Fruit fly (Drosophila melanogaster) whole organism: ENCODE measurements around the gene CG15514.

Source experiments
- Dll ChIP-seq: fragments of >200 bp; optimal IDR thresholded peaks from 2 replicates; lab custom pipeline; 2017
- pan ChIP-seq: fragments of >200 bp; optimal IDR thresholded peaks from 2 replicates; lab custom pipeline; 2017

dm6 chr3R:29830925-29831324 lies 30.4 kb downstream of the CG15514 start:
- no peak for TF ChIP-seq Dll
- no peak for TF ChIP-seq pan (lab: Kevin White, UChicago)
